Worm (Caenorhabditis elegans): ENCODE data around the gene cdh-12.

- TF ChIP-seq attf-5 (GFP tag; optimal IDR thresholded peaks at IDR 0.05) (no peak), lag-1 (GFP tag; IDR thresholded peaks at IDR 0.05) (no peak)
Measured at ce11 chrIII:1144816-1145215, 7.0 kb upstream of the cdh-12 start.
